Worm (Caenorhabditis elegans) whole organism, L1 larva: Measurements from ENCODE around the gene C32D5.11.

Experiments used
- C04F5.9 ChIP-seq: sonication (generic microtip); optimal IDR thresholded peaks from 2 replicates; lab custom pipeline; 2016; ENCODE audit warnings: missing genetic modification characterization, missing compliant biosample characterization
- C16A3.4 ChIP-seq: fragments of 150-350 bp; optimal IDR thresholded peaks from 2 replicates; lab custom pipeline; 2014; ENCODE audit warnings: missing biosample characterization, missing genetic modification characterization
- C34B4.2 ChIP-seq: sonication (generic microtip); optimal IDR thresholded peaks from 2 replicates; lab custom pipeline; 2017; ENCODE audit warnings: mild to moderate bottlenecking, missing genetic modification characterization, missing compliant biosample characterization
- F16B12.6 ChIP-seq: fragments of 150-350 bp; optimal IDR thresholded peaks from 2 replicates; lab custom pipeline; 2014; ENCODE audit warnings: missing biosample characterization, missing genetic modification characterization
- Y116A8C.19 ChIP-seq: sonication (generic microtip); optimal IDR thresholded peaks from 2 replicates; lab custom pipeline; 2016; ENCODE audit warnings: missing compliant biosample characterization, missing genetic modification characterization, borderline replicate concordance
- aha-1 ChIP-seq: fragments of 150-350 bp; optimal IDR thresholded peaks from 2 replicates; lab custom pipeline; 2014; ENCODE audit warnings: missing biosample characterization, missing genetic modification characterization
- alr-1 ChIP-seq: fragments of 200-800 bp; sonication (Bioruptor generic); optimal IDR thresholded peaks from 2 replicates; lab custom pipeline; 2018; ENCODE audit warnings: borderline replicate concordance, mild to moderate bottlenecking, missing genetic modification characterization, missing compliant biosample characterization
- ceh-8 ChIP-seq: fragments of 200-800 bp; sonication (Bioruptor generic); optimal IDR thresholded peaks from 2 replicates; lab custom pipeline; 2018; ENCODE audit warnings: mild to moderate bottlenecking, missing genetic modification characterization, moderate library complexity, missing compliant biosample characterization
- ceh-82 ChIP-seq, 3 experiments: fragments of 150-350 bp in 1 of 3; sonication (generic microtip) in 2 of 3; optimal IDR thresholded peaks; 2 replicates each; lab custom pipeline; 2014 to 2017; ENCODE audit warnings: missing biosample characterization in 3 of 3, missing genetic modification characterization in 3 of 3
- ceh-88 ChIP-seq: fragments of 200-800 bp; sonication (Bioruptor generic); IDR thresholded peaks from 2 replicates; pipeline ENCODE4 v1.3.6; 2022; ENCODE audit warnings: missing genetic modification characterization, missing compliant biosample characterization
- ceh-90 ChIP-seq: sonication (generic microtip); optimal IDR thresholded peaks from 2 replicates; lab custom pipeline; 2016; ENCODE audit warnings: missing genetic modification characterization, missing compliant biosample characterization
- ces-1 ChIP-seq: fragments of 150-350 bp; optimal IDR thresholded peaks from 2 replicates; lab custom pipeline; 2014; ENCODE audit warnings: missing biosample characterization, missing genetic modification reagents, missing genetic modification characterization
- dpl-1 ChIP-seq, 3 experiments: fragments of 150-350 bp in 2 of 3; sonication (generic microtip) in 1 of 3; optimal IDR thresholded peaks; 2 replicates each; lab custom pipeline; 2014 to 2017; ENCODE audit warnings: missing biosample characterization in 3 of 3, missing genetic modification characterization in 3 of 3, missing genetic modification reagents in 3 of 3
- dsc-1 ChIP-seq: sonication (generic microtip); optimal IDR thresholded peaks from 2 replicates; lab custom pipeline; 2016; ENCODE audit warnings: mild to moderate bottlenecking, missing genetic modification characterization, missing compliant biosample characterization
- ets-5 ChIP-seq: fragments of 200-800 bp; sonication (Bioruptor generic); IDR thresholded peaks from 2 replicates; pipeline ENCODE4 v1.3.6; 2022; ENCODE audit warnings: missing genetic modification characterization, missing compliant biosample characterization
- fkh-10 ChIP-seq: sonication (generic microtip); optimal IDR thresholded peaks from 2 replicates; lab custom pipeline; 2017; ENCODE audit warnings: missing biosample characterization, missing genetic modification reagents, missing genetic modification characterization
- fkh-8 ChIP-seq: sonication (generic microtip); optimal IDR thresholded peaks from 2 replicates; lab custom pipeline; 2016; ENCODE audit warnings: mild to moderate bottlenecking, missing genetic modification characterization, missing compliant biosample characterization
- hlh-17 ChIP-seq: fragments of 200-800 bp; sonication (Bioruptor generic); optimal IDR thresholded peaks from 2 replicates; lab custom pipeline; 2018; ENCODE audit warnings: missing genetic modification characterization, mild to moderate bottlenecking, missing compliant biosample characterization, moderate library complexity, borderline replicate concordance
- hlh-4 ChIP-seq: sonication (generic microtip); optimal IDR thresholded peaks from 2 replicates; lab custom pipeline; 2016; ENCODE audit warnings: mild to moderate bottlenecking, missing genetic modification characterization, missing compliant biosample characterization
- irx-1 ChIP-seq: sonication (generic microtip); optimal IDR thresholded peaks from 2 replicates; lab custom pipeline; 2016; ENCODE audit warnings: missing genetic modification characterization, missing compliant biosample characterization
- isw-1 ChIP-seq: fragments of 200-800 bp; sonication (Bioruptor generic); IDR thresholded peaks from 2 replicates; pipeline ENCODE4 v1.3.6; 2022; ENCODE audit warnings: missing genetic modification characterization, missing compliant biosample characterization
- lin-15B ChIP-seq: fragments of 150-350 bp; sonication (generic microtip); optimal IDR thresholded peaks from 3 replicates; lab custom pipeline; 2014; ENCODE audit warnings: missing biosample characterization, missing genetic modification characterization
- lin-35 ChIP-seq, 2 experiments: fragments of 150-350 bp; optimal IDR thresholded peaks; 2 replicates each; lab custom pipeline; 2014; ENCODE audit warnings: missing biosample characterization in 2 of 2, missing genetic modification characterization in 2 of 2, missing genetic modification reagents in 2 of 2
- lin-39 ChIP-seq: fragments of 150-350 bp; optimal IDR thresholded peaks from 2 replicates; lab custom pipeline; 2014; ENCODE audit warnings: missing biosample characterization, missing genetic modification reagents, missing genetic modification characterization
- lir-3 ChIP-seq: sonication (generic microtip); optimal IDR thresholded peaks from 2 replicates; lab custom pipeline; 2016; ENCODE audit warnings: mild to moderate bottlenecking, missing genetic modification characterization, moderate library complexity, missing compliant biosample characterization; ENCODE audit not compliant: poor library complexity
- lsy-2 ChIP-seq, 2 experiments: fragments of 150-350 bp; optimal IDR thresholded peaks; 2 replicates each; lab custom pipeline; 2014; ENCODE audit warnings: missing biosample characterization in 2 of 2, missing genetic modification characterization in 2 of 2
- mab-9 ChIP-seq: fragments of 200-800 bp; sonication (Bioruptor generic); IDR thresholded peaks from 2 replicates; pipeline ENCODE4 v1.3.6; 2022; ENCODE audit warnings: missing genetic modification reagents, missing genetic modification characterization, missing compliant biosample characterization
- mdl-1 ChIP-seq, 2 experiments: fragments of 150-350 bp; optimal IDR thresholded peaks; 2 replicates each; lab custom pipeline; 2014 to 2017; ENCODE audit warnings: missing biosample characterization in 2 of 2, missing genetic modification characterization in 2 of 2, inconsistent platforms in 1 of 2
- mef-2 ChIP-seq: fragments of 150-350 bp; optimal IDR thresholded peaks from 2 replicates; lab custom pipeline; 2014; ENCODE audit warnings: missing biosample characterization, missing genetic modification characterization
- mep-1 ChIP-seq: fragments of 150-350 bp; optimal IDR thresholded peaks from 2 replicates; lab custom pipeline; 2014; ENCODE audit warnings: missing biosample characterization, missing genetic modification characterization
- nhr-19 ChIP-seq: fragments of 200-800 bp; sonication (Bioruptor generic); conservative IDR thresholded peaks from 2 replicates; pipeline ENCODE4 v1.3.6; 2022; ENCODE audit warnings: missing genetic modification characterization, missing compliant biosample characterization
- nhr-237 ChIP-seq: fragments of 150-350 bp; optimal IDR thresholded peaks from 2 replicates; lab custom pipeline; 2014; ENCODE audit warnings: missing biosample characterization, missing genetic modification characterization
- nhr-28 ChIP-seq: fragments of 150-350 bp; optimal IDR thresholded peaks from 2 replicates; lab custom pipeline; 2014; ENCODE audit warnings: missing biosample characterization, missing genetic modification characterization
- nhr-47 ChIP-seq: sonication (generic microtip); optimal IDR thresholded peaks from 2 replicates; lab custom pipeline; 2016; ENCODE audit warnings: mild to moderate bottlenecking, missing genetic modification characterization, moderate library complexity, missing compliant biosample characterization
- nhr-71 ChIP-seq: sonication (generic microtip); optimal IDR thresholded peaks from 2 replicates; lab custom pipeline; 2016; ENCODE audit warnings: mild to moderate bottlenecking, missing genetic modification characterization, moderate library complexity, missing compliant biosample characterization
- nhr-76 ChIP-seq: sonication (generic microtip); optimal IDR thresholded peaks from 2 replicates; lab custom pipeline; 2017; ENCODE audit warnings: missing biosample characterization, missing genetic modification characterization
- nhr-77 ChIP-seq: fragments of 150-350 bp; optimal IDR thresholded peaks from 2 replicates; lab custom pipeline; 2014; ENCODE audit warnings: missing biosample characterization, missing genetic modification characterization
- pag-3 ChIP-seq: sonication (generic microtip); optimal IDR thresholded peaks from 2 replicates; lab custom pipeline; 2017; ENCODE audit warnings: missing genetic modification characterization, mild to moderate bottlenecking, missing compliant biosample characterization, antibody characterized with exemption, borderline replicate concordance; ENCODE audit not compliant: insufficient read depth
- pax-3 ChIP-seq: fragments of 200-800 bp; sonication (Bioruptor generic); optimal IDR thresholded peaks from 2 replicates; lab custom pipeline; 2018; ENCODE audit warnings: mild to moderate bottlenecking, missing genetic modification characterization, moderate library complexity, missing compliant biosample characterization
- snpc-4 ChIP-seq: fragments of 150-350 bp; optimal IDR thresholded peaks from 2 replicates; lab custom pipeline; 2014; ENCODE audit warnings: missing biosample characterization, missing genetic modification characterization
- sox-4 ChIP-seq: sonication (generic microtip); optimal IDR thresholded peaks from 2 replicates; lab custom pipeline; 2016; ENCODE audit warnings: missing genetic modification characterization, missing compliant biosample characterization
- sup-37 ChIP-seq: fragments of 200-800 bp; sonication (Bioruptor generic); optimal IDR thresholded peaks from 2 replicates; lab custom pipeline; 2018; ENCODE audit warnings: mild to moderate bottlenecking, missing genetic modification characterization, missing compliant biosample characterization
- swsn-7 ChIP-seq: sonication (generic microtip); optimal IDR thresholded peaks from 2 replicates; lab custom pipeline; 2016; ENCODE audit warnings: missing genetic modification characterization, missing compliant biosample characterization
- tbx-2 ChIP-seq: sonication (generic microtip); optimal IDR thresholded peaks from 2 replicates; lab custom pipeline; 2016; ENCODE audit warnings: missing genetic modification characterization, missing compliant biosample characterization
- tlp-1 ChIP-seq: fragments of 150-350 bp; optimal IDR thresholded peaks from 2 replicates; lab custom pipeline; 2014; ENCODE audit warnings: missing biosample characterization, missing genetic modification characterization
- unc-130 ChIP-seq: fragments of 150-350 bp; optimal IDR thresholded peaks from 2 replicates; lab custom pipeline; 2017; ENCODE audit warnings: missing biosample characterization, missing genetic modification characterization, inconsistent platforms
- unc-62 ChIP-seq: fragments of 150-350 bp; optimal IDR thresholded peaks from 2 replicates; lab custom pipeline; 2014; ENCODE audit warnings: missing biosample characterization, missing genetic modification reagents, missing genetic modification characterization
- unc-86 ChIP-seq: sonication (generic microtip); optimal IDR thresholded peaks from 2 replicates; lab custom pipeline; 2016; ENCODE audit warnings: missing genetic modification characterization, missing compliant biosample characterization
- vab-15 ChIP-seq: sonication (generic microtip); optimal IDR thresholded peaks from 2 replicates; lab custom pipeline; 2017; ENCODE audit warnings: missing genotype, mild to moderate bottlenecking, missing genetic modification characterization, missing compliant biosample characterization
- zag-1 ChIP-seq: fragments of 150-350 bp; optimal IDR thresholded peaks from 2 replicates; lab custom pipeline; 2014; ENCODE audit warnings: missing biosample characterization, missing genetic modification characterization
- zip-4 ChIP-seq: fragments of 200-800 bp; sonication (Bioruptor generic); optimal IDR thresholded peaks from 2 replicates; lab custom pipeline; 2018; ENCODE audit warnings: mild to moderate bottlenecking, missing genetic modification characterization, moderate library complexity, missing compliant biosample characterization

C32D5.11 gene

DNA sequence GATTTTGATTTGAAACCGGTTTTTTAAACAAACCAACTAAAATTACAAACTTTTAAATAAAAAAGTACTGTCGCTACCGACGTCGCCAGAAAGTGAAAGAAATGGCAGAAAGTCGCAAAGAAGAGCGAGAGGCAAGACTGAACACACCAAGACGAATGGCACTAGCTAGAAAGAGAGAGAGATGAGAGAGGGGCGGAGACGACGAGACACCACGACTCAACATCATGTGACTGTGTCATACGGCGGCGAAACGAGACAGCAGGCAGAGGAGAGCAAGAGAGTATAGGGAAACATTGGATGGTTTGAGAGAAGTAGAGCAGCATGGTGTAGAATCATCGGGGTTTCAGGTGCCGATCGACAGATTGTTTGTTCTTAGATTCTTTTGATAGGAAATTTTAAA is 6.9 kb downstream of the C32D5.11 start (continued):
- no peak for TF ChIP-seq hlh-4 (tag; lab: Kevin White, UChicago)
- no peak for TF ChIP-seq ets-5 (GFP tag; lab: Robert Waterston, UW)
- peak; percentile 78 for TF ChIP-seq lir-3 (tag; lab: Kevin White, UChicago)
- peak; percentile 20 for TF ChIP-seq lin-15B (tag; lab: Kevin White, UChicago)
- TF ChIP-seq mab-9 (GFP tag; lab: Robert Waterston, UW) = peak; percentile 70
- TF ChIP-seq pag-3 = no peak
- no peak; the same call in 1 of the 2 replicates for TF ChIP-seq ceh-88
- no peak for TF ChIP-seq ces-1
- TF ChIP-seq snpc-4 (tag; lab: Kevin White, UChicago) = peak; percentile 60
- peak; percentile 35 for TF ChIP-seq fkh-10 (GFP tag; lab: Kevin White, UChicago)
- no peak for TF ChIP-seq ceh-90
- TF ChIP-seq lsy-2 (tag; optimal IDR thresholded peaks at IDR 0.05; lab: Kevin White, UChicago) = peak; percentile 88 to 91
- peak; percentile 83 for TF ChIP-seq C16A3.4
- TF ChIP-seq tbx-2 (tag; lab: Kevin White, UChicago) = peak; percentile 94
- TF ChIP-seq nhr-28 = no peak
- TF ChIP-seq mep-1 = peak; percentile 95
- TF ChIP-seq irx-1 (tag; lab: Kevin White, UChicago) = peak; percentile 74
- TF ChIP-seq mdl-1 (tag; optimal IDR thresholded peaks at IDR 0.05; lab: Kevin White, UChicago) = peak; percentile 22 to 98
- no peak for TF ChIP-seq vab-15 (tag; lab: Kevin White, UChicago)
- TF ChIP-seq ceh-8 = peak; percentile 73
- TF ChIP-seq nhr-47 (tag; lab: Kevin White, UChicago) = peak; percentile 94
- TF ChIP-seq nhr-237 (tag; lab: Kevin White, UChicago) = peak; percentile 86
- no peak for TF ChIP-seq C34B4.2
- peak; percentile 58 to 76 (median 66) for TF ChIP-seq dpl-1 (GFP tag; optimal IDR thresholded peaks at IDR 0.05; lab: Kevin White, UChicago)
- no peak for TF ChIP-seq F16B12.6 (tag; lab: Kevin White, UChicago)
- peak; percentile 82 for TF ChIP-seq dsc-1
- peak; percentile 66 for TF ChIP-seq zip-4
- TF ChIP-seq nhr-76 (tag; lab: Kevin White, UChicago) = no peak
- TF ChIP-seq nhr-19 = peak; percentile 87
- no peak for TF ChIP-seq alr-1 (tag; lab: Kevin White, UChicago)
- peak; percentile 81 to 89 for TF ChIP-seq lin-35 (GFP tag; optimal IDR thresholded peaks at IDR 0.05; lab: Kevin White, UChicago)
- TF ChIP-seq nhr-77 (tag; lab: Kevin White, UChicago) = peak; percentile 28
- TF ChIP-seq tlp-1 (tag; lab: Kevin White, UChicago) = no peak
- TF ChIP-seq sup-37 (GFP tag; lab: Kevin White, UChicago) = peak; percentile 22
- TF ChIP-seq zag-1 (tag; lab: Kevin White, UChicago) = no peak
- TF ChIP-seq unc-86 (tag; lab: Kevin White, UChicago) = peak; percentile 91
- TF ChIP-seq swsn-7 (tag; lab: Kevin White, UChicago) = peak; percentile 94
- no peak for TF ChIP-seq unc-62 (GFP tag; lab: Kevin White, UChicago)
- peak; percentile 2 for TF ChIP-seq C04F5.9 (tag; lab: Kevin White, UChicago)
- TF ChIP-seq hlh-17 (GFP tag; lab: Kevin White, UChicago) = no peak
- peak; percentile 67 for TF ChIP-seq isw-1 (GFP tag; lab: Robert Waterston, UW)
- peak; percentile 41 for TF ChIP-seq pax-3 (tag; lab: Kevin White, UChicago)
- TF ChIP-seq mef-2 = peak; percentile 77
- TF ChIP-seq sox-4 (tag; lab: Kevin White, UChicago) = peak; percentile 69
- TF ChIP-seq ceh-82 (tag; optimal IDR thresholded peaks at IDR 0.05; lab: Kevin White, UChicago) = peak; percentile 84 to 92 (median 85)
- TF ChIP-seq fkh-8 (tag; lab: Kevin White, UChicago) = peak; percentile 88
- TF ChIP-seq aha-1 (tag; lab: Kevin White, UChicago) = peak; percentile 29
- peak; percentile 97 for TF ChIP-seq nhr-71 (tag; lab: Kevin White, UChicago)
- peak; percentile 53 for TF ChIP-seq lin-39 (tag; lab: Kevin White, UChicago)
- no peak for TF ChIP-seq Y116A8C.19 (tag; lab: Kevin White, UChicago)
- peak; percentile 66 for TF ChIP-seq unc-130 (tag; lab: Kevin White, UChicago)
